Worm (Caenorhabditis elegans): ENCODE measurements around the gene irld-63.
A peak's percentile ranks its signal among the peaks of the same experiment; 100 is the strongest.

Gene irld-63

ce11 chrII:2888957-2889630, 41.4 kb upstream of the irld-63 start, which contains the start of gene pinn-1 (continued):
- TF ChIP-seq R02D3.7 (tag; optimal IDR thresholded peaks at IDR 0.05) (peak; percentile 10), nhr-23 (tag; optimal IDR thresholded peaks at IDR 0.05) (no peak), ztf-11 (tag; optimal IDR thresholded peaks at IDR 0.05) (no peak), nhr-12 (tag; optimal IDR thresholded peaks at IDR 0.05) (peak; percentile 56), unc-55 (GFP tag; optimal IDR thresholded peaks at IDR 0.05) (peak; percentile 94), zag-1 (tag; optimal IDR thresholded peaks at IDR 0.05) (peak; percentile 66), nhr-129 (tag; optimal IDR thresholded peaks at IDR 0.05) (peak; percentile 63), dmd-4 (tag; optimal IDR thresholded peaks at IDR 0.05) (no peak), aly-2 (tag; optimal IDR thresholded peaks at IDR 0.05) (no peak), F13H6.1 (tag; optimal IDR thresholded peaks at IDR 0.05) (peak; percentile 90), elt-3 (tag; optimal IDR thresholded peaks at IDR 0.05) (no peak), nhr-10 (tag; optimal IDR thresholded peaks at IDR 0.05) (peak; percentile 62), egl-27 (tag; optimal IDR thresholded peaks at IDR 0.05) (peak; percentile 61), gmeb-1 (tag; optimal IDR thresholded peaks at IDR 0.05) (peak; percentile 87), mab-5 (tag; optimal IDR thresholded peaks at IDR 0.05) (peak; percentile 61), mdl-1 (tag; optimal IDR thresholded peaks at IDR 0.05) (peak in 1 of 2 experiments; percentile 10), ZK546.5 (tag; optimal IDR thresholded peaks at IDR 0.05) (no peak), ztf-1 (GFP tag; conservative IDR thresholded peaks at IDR 0.05) (0 out of 2 replicates have a peak, but pooled peaks have one; percentile 56), peb-1 (tag; optimal IDR thresholded peaks at IDR 0.05) (no peak)

- TF ChIP-seq alr-1 (tag; optimal IDR thresholded peaks at IDR 0.05) (no peak), nhr-25 (tag; optimal IDR thresholded peaks at IDR 0.05) (no peak), ztf-4 (tag; optimal IDR thresholded peaks at IDR 0.05) (no peak), elt-1 (tag; optimal IDR thresholded peaks at IDR 0.05) (no peak), peb-1 (tag; optimal IDR thresholded peaks at IDR 0.05) (no peak), mdl-1 (tag; optimal IDR thresholded peaks at IDR 0.05) (no peak), ztf-11 (tag; optimal IDR thresholded peaks at IDR 0.05) (no peak), aly-2 (tag; optimal IDR thresholded peaks at IDR 0.05) (no peak), ztf-1 (GFP tag; conservative IDR thresholded peaks at IDR 0.05) (no peak), mbf-1 (tag; optimal IDR thresholded peaks at IDR 0.05) (no peak), sma-3 (GFP tag; optimal IDR thresholded peaks at IDR 0.05) (no peak), nhr-6 (tag; optimal IDR thresholded peaks at IDR 0.05) (no peak), ZK546.5 (tag; optimal IDR thresholded peaks at IDR 0.05) (no peak), gmeb-1 (tag; optimal IDR thresholded peaks at IDR 0.05) (no peak)
Observed at ce11 chrII:2894295-2894694, 36.2 kb upstream of the irld-63 start, which contains the start of gene sqv-2. Gene sqv-2, minus strand, starts transcription at chrII:2894395.

DNA sequence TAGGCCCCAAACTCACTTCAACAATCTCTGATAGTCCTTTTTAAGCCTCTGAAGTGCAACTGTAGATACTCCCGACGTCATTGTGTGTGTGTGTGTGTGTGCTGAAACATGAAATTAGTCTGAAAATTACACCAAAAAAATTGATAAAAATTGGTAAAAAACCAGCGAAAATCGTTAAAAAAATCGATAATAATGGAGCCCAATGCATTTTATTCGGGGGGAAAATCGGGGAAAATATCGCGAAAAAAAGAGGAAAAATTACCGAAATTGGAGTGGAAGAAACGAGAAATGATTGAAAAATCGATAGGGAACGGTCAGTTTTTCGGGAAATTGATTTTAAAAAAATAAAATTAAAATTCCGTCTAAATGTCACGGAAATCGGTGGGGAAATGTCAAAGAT, 30.3 kb upstream of the irld-63 start, which contains the start of gene ubc-26:
Gene ubc-26 (minus strand): TSS at position 101 of the 400 bp plus-strand sequence.
- no peak for TF ChIP-seq fos-1 (tag; optimal IDR thresholded peaks at IDR 0.05)
- TF ChIP-seq nhr-23 (tag; optimal IDR thresholded peaks at IDR 0.05): no peak
- no peak for TF ChIP-seq sma-3 (GFP tag; optimal IDR thresholded peaks at IDR 0.05)
- TF ChIP-seq nhr-21 (tag; optimal IDR thresholded peaks at IDR 0.05): no peak
- TF ChIP-seq mdl-1 (tag; optimal IDR thresholded peaks at IDR 0.05): no peak
- no peak for TF ChIP-seq snpc-4 (tag; optimal IDR thresholded peaks at IDR 0.05)
- TF ChIP-seq peb-1 (tag; optimal IDR thresholded peaks at IDR 0.05): no peak

- no peak for TF ChIP-seq sma-9 (GFP tag; optimal IDR thresholded peaks at IDR 0.05)
- TF ChIP-seq sma-9 (tag; optimal IDR thresholded peaks at IDR 0.05): no peak
- no peak for TF ChIP-seq blmp-1 (tag; optimal IDR thresholded peaks at IDR 0.05; ENCODE audit: insufficient read depth)
- no peak for TF ChIP-seq mdl-1 (tag; optimal IDR thresholded peaks at IDR 0.05)
- no peak for TF ChIP-seq dmd-4 (tag; optimal IDR thresholded peaks at IDR 0.05)
- TF ChIP-seq gmeb-1 (tag; optimal IDR thresholded peaks at IDR 0.05): no peak
- no peak for TF ChIP-seq snpc-4 (tag; optimal IDR thresholded peaks at IDR 0.05)
- no peak for TF ChIP-seq nhr-10 (tag; optimal IDR thresholded peaks at IDR 0.05)
- TF ChIP-seq C34F6.9 (tag; optimal IDR thresholded peaks at IDR 0.05): no peak
- TF ChIP-seq nhr-237 (tag; optimal IDR thresholded peaks at IDR 0.05): no peak
- TF ChIP-seq egl-27 (tag; optimal IDR thresholded peaks at IDR 0.05): no peak
- no peak for TF ChIP-seq ztf-1 (GFP tag; conservative IDR thresholded peaks at IDR 0.05)
Observed at ce11 chrII:2901158-2901557, 29.4 kb upstream of the irld-63 start.

DNA sequence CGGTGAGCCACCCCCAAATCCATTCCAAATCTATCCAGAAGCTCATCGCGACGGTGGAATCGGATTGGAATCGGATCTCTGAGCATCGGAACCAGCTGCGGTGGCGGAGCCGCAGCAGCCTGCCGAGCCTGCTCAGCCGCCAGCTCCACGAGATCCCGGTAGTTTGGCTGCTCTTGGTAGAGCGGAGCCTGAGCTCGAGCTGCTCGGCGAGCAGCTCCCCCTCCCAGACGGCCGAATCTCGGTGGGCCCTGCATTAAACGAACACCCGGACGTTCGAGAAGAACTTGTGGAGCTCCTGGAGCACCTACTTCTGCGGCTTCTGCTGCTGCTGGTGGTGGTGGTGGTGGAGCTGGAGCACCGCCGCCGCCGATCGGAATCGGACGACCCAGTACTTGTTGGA, 26.8 kb upstream of the irld-63 start:
- no peak for TF ChIP-seq unc-39 (tag; optimal IDR thresholded peaks at IDR 0.05)
- no peak for TF ChIP-seq peb-1 (tag; optimal IDR thresholded peaks at IDR 0.05)
- TF ChIP-seq dmd-4 (tag; optimal IDR thresholded peaks at IDR 0.05): no peak
- TF ChIP-seq unc-55 (GFP tag; optimal IDR thresholded peaks at IDR 0.05): no peak
- TF ChIP-seq lsy-2 (tag; optimal IDR thresholded peaks at IDR 0.05): no peak
- TF ChIP-seq elt-3 (tag; optimal IDR thresholded peaks at IDR 0.05): no peak
- TF ChIP-seq nhr-23 (tag; optimal IDR thresholded peaks at IDR 0.05): no peak
- TF ChIP-seq Y55F3AM.14 (GFP tag; optimal IDR thresholded peaks at IDR 0.05): no peak
- TF ChIP-seq fos-1 (tag; optimal IDR thresholded peaks at IDR 0.05): no peak
- no peak for TF ChIP-seq nhr-12 (tag; optimal IDR thresholded peaks at IDR 0.05)
- TF ChIP-seq nhr-77 (tag; optimal IDR thresholded peaks at IDR 0.05): no peak
- no peak for TF ChIP-seq zag-1 (tag; optimal IDR thresholded peaks at IDR 0.05)
- no peak for TF ChIP-seq egl-27 (tag; optimal IDR thresholded peaks at IDR 0.05)
- TF ChIP-seq ZK546.5 (tag; optimal IDR thresholded peaks at IDR 0.05): no peak

Measured in whole organism, L2 larva.